Fruit fly (Drosophila melanogaster): Measurements from ENCODE around the gene Nubp2.
A peak's percentile ranks its signal among the peaks of the same experiment; 100 is the strongest.

Gene Nubp2

DNA sequence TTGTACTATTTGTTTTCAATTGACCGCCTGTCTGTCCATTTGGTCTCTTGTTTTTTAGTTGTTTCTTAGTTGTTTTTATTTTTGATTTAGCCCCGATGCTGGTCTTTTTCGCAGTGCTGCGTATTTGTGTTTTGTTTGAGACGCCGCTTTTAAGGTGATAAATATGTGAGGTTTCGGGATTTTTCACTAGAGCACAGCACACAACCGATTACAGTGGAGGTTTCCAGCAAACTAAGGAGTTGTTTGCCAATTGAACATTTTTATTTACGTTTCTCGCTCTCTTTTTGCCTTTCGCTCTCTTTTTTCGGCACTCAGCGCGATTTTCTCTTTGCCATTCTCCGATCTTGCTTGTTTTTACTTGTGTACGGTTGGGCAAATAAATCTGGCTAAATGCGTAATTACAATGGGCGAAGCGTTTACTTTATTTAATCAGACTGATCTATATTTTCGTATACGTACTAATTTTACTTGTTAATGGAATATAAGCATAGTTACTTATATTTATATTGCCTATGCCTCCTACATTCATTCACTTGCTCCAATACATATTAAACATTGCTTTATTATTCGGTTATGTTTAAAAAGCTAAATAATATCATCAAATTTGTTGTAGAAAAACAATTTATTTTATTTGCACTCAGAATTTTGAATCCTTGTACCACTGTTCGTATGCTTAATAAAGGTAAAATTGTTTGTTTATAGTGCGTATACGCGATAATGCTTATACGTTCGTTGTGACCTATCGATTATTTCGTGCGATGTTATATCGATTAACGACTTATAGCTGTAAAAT, 14.0 kb downstream of the Nubp2 start, which contains the start of gene Rcd2 (continued):
- peak; percentile 43 for TF ChIP-seq zen (tag; optimal IDR thresholded peaks at IDR 0.05)
- TF ChIP-seq CG13624 (GFP tag; optimal IDR thresholded peaks at IDR 0.05) = peak; percentile 95
- no peak for TF ChIP-seq luna (GFP tag; optimal IDR thresholded peaks at IDR 0.05)
- peak; percentile 44 for TF ChIP-seq zfh2 (GFP tag; optimal IDR thresholded peaks at IDR 0.05)
- TF ChIP-seq kay (GFP tag; optimal IDR thresholded peaks at IDR 0.05) = peak; percentile 44
- TF ChIP-seq Sry-β (GFP tag; optimal IDR thresholded peaks at IDR 0.05) = no peak
- no peak for TF ChIP-seq cato (GFP tag; optimal IDR thresholded peaks at IDR 0.05; ENCODE audit: borderline replicate concordance)
- TF ChIP-seq CG10147 (GFP tag; optimal IDR thresholded peaks at IDR 0.05) = peak; percentile 93
- TF ChIP-seq Dip2 (GFP tag; IDR thresholded peaks at IDR 0.05) = no peak
- peak; percentile 44 for TF ChIP-seq CG30020 (tag; optimal IDR thresholded peaks at IDR 0.05)
- peak; percentile 95 for TF ChIP-seq CG13296 (GFP tag; optimal IDR thresholded peaks at IDR 0.05)
- TF ChIP-seq vvl (GFP tag; IDR thresholded peaks at IDR 0.05) = peak; percentile 85
- peak; percentile 84 for TF ChIP-seq CG12769 (tag; optimal IDR thresholded peaks at IDR 0.05)
- TF ChIP-seq CG2889 (GFP tag; IDR thresholded peaks at IDR 0.05) = peak; percentile 42; the same call in 1 of the 3 replicates
- TF ChIP-seq CG31224 (GFP tag; IDR thresholded peaks at IDR 0.05) = peak; percentile 71; the same call in 1 of the 2 replicates
- peak; percentile 39 for TF ChIP-seq CG1792 (GFP tag; optimal IDR thresholded peaks at IDR 0.05)
- TF ChIP-seq CG18619 (GFP tag; optimal IDR thresholded peaks at IDR 0.05) = peak; percentile 80
- TF ChIP-seq CG18011 (GFP tag; optimal IDR thresholded peaks at IDR 0.05) = peak; percentile 50
- TF ChIP-seq gsb (GFP tag; IDR thresholded peaks at IDR 0.05) = peak; percentile 31; the same call in 1 of the 2 replicates
- TF ChIP-seq Pdp1 (GFP tag; optimal IDR thresholded peaks at IDR 0.05) = peak; percentile 49 to 73
- TF ChIP-seq CG12155 (GFP tag; optimal IDR thresholded peaks at IDR 0.05) = peak; percentile 38
- TF ChIP-seq NK7.1 (GFP tag; optimal IDR thresholded peaks at IDR 0.05) = peak; percentile 63
- TF ChIP-seq CG6791 (GFP tag; IDR thresholded peaks at IDR 0.05; ENCODE audit: partially characterized antibody) = peak; percentile 90
- peak; percentile 86 for TF ChIP-seq knrl (GFP tag; IDR thresholded peaks at IDR 0.05; ENCODE audit: partially characterized antibody)
- peak; percentile 79 for TF ChIP-seq CG10209 (GFP tag; optimal IDR thresholded peaks at IDR 0.05)
- peak; percentile 6 for TF ChIP-seq CG5245 (GFP tag; optimal IDR thresholded peaks at IDR 0.05)
- TF ChIP-seq ems (GFP tag; optimal IDR thresholded peaks at IDR 0.05) = peak; percentile 64
- TF ChIP-seq CG7786 (GFP tag; optimal IDR thresholded peaks at IDR 0.05) = peak; percentile 62
- peak; percentile 83 for TF ChIP-seq CG12219 (GFP tag; optimal IDR thresholded peaks at IDR 0.05)
- TF ChIP-seq gro (GFP tag; optimal IDR thresholded peaks at IDR 0.05) = peak; percentile 56
- peak; percentile 62 for TF ChIP-seq CG30403 (GFP tag; optimal IDR thresholded peaks at IDR 0.05)
- TF ChIP-seq Hr78 (GFP tag; optimal IDR thresholded peaks at IDR 0.05) = peak in 1 of 2 experiments; percentile 99
- TF ChIP-seq pfk (GFP tag; optimal IDR thresholded peaks at IDR 0.05) = no peak
- no peak for TF ChIP-seq pan (optimal IDR thresholded peaks at IDR 0.05)
- TF ChIP-seq pan (GFP tag; optimal IDR thresholded peaks at IDR 0.05 in 1 of 2, IDR thresholded peaks at IDR 0.05 in 1 of 2) = peak in 1 of 2 experiments; percentile 87
- no peak for TF ChIP-seq CG33213 (GFP tag; optimal IDR thresholded peaks at IDR 0.05)
- TF ChIP-seq CG8089 (GFP tag; optimal IDR thresholded peaks at IDR 0.05) = no peak
- TF ChIP-seq Taf1 (GFP tag; IDR thresholded peaks at IDR 0.05) = peak; percentile 57
- TF ChIP-seq sens-2 (GFP tag; IDR thresholded peaks at IDR 0.05) = 0 out of 2 replicates have a peak, but pooled peaks have one; percentile 11
- TF ChIP-seq bcd (GFP tag; optimal IDR thresholded peaks at IDR 0.05) = peak; percentile 81
- TF ChIP-seq NC2α (GFP tag; optimal IDR thresholded peaks at IDR 0.05) = no peak
- peak in 1 of 2 experiments; percentile 4 for TF ChIP-seq crp (GFP tag; optimal IDR thresholded peaks at IDR 0.05)
- TF ChIP-seq CG6272 (GFP tag; IDR thresholded peaks at IDR 0.05) = peak; percentile 43
- TF ChIP-seq Sox102F (GFP tag; optimal IDR thresholded peaks at IDR 0.05) = peak; percentile 84
- TF ChIP-seq CG18476 (GFP tag; optimal IDR thresholded peaks at IDR 0.05) = peak; percentile 67
- peak; percentile 87 for TF ChIP-seq CG13424 (tag; optimal IDR thresholded peaks at IDR 0.05)
- TF ChIP-seq Hr51 (GFP tag; optimal IDR thresholded peaks at IDR 0.05) = peak in 1 of 2 experiments; percentile 95
- peak; percentile 91 for TF ChIP-seq Asciz (GFP tag; optimal IDR thresholded peaks at IDR 0.05)

All from whole organism, embryonic.